Worm (Caenorhabditis elegans): ENCODE data around the gene F07G11.1.

Gene F07G11.1

DNA sequence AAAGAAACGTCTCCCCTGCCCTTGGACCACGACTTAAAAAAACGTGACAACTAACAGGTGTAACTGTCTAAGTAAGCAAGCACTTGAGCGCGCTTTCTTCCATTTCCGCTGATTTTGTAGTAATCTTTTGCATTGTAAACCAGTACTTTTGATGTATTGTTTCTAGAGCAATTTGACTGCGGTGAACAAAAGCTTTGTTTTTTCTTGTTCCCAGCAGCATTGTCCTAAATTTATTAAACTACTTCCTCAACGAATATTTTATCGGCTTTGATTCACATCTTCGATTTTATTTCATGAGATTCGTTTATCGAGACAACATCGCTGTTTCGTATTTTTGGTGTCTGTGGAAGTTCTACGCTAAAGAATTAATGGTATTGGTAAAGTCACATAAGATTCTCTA is 18.5 kb upstream of the F07G11.1 start, which contains the start of gene C13A2.1:
Gene C13A2.1 (plus strand): TSS at position 301 of the 400 bp plus-strand sequence.
- TF ChIP-seq chd-7 (tag; optimal IDR thresholded peaks at IDR 0.05) = no peak
- no peak for TF ChIP-seq pha-4 (tag; optimal IDR thresholded peaks at IDR 0.05)
- TF ChIP-seq madf-3 (GFP tag; IDR thresholded peaks at IDR 0.05) = no peak
- TF ChIP-seq rcor-1 (GFP tag; IDR thresholded peaks at IDR 0.05) = no peak
- TF ChIP-seq nhr-179 (tag; optimal IDR thresholded peaks at IDR 0.05) = no peak
- TF ChIP-seq ceh-40 (GFP tag; IDR thresholded peaks at IDR 0.05) = no peak
- no peak for TF ChIP-seq F22D6.2 (tag; optimal IDR thresholded peaks at IDR 0.05)
- no peak for TF ChIP-seq lag-1 (GFP tag; IDR thresholded peaks at IDR 0.05)
- no peak for TF ChIP-seq Y67H2A.10 (GFP tag; conservative IDR thresholded peaks at IDR 0.05)
- no peak for TF ChIP-seq madf-8 (GFP tag; conservative IDR thresholded peaks at IDR 0.05)
- no peak for TF ChIP-seq atf-7 (tag; optimal IDR thresholded peaks at IDR 0.05)
- no peak for TF ChIP-seq snpc-4 (GFP tag; optimal IDR thresholded peaks at IDR 0.05)
- TF ChIP-seq snpc-4 (tag; optimal IDR thresholded peaks at IDR 0.05) = no peak

ce11 chrV:7295270-7295669 is 11.9 kb upstream of the F07G11.1 start, which contains the start of gene F07G11.4:
Gene F07G11.4 (minus strand): TSS chrV:7295370.
- no peak for TF ChIP-seq ceh-27 (GFP tag; optimal IDR thresholded peaks at IDR 0.05)
- TF ChIP-seq nfya-2 (GFP tag; IDR thresholded peaks at IDR 0.05) = no peak
- no peak for TF ChIP-seq hlh-12 (tag; optimal IDR thresholded peaks at IDR 0.05)
- no peak for TF ChIP-seq bed-1 (GFP tag; IDR thresholded peaks at IDR 0.05)
- no peak for TF ChIP-seq nhr-179 (tag; optimal IDR thresholded peaks at IDR 0.05)
- no peak for TF ChIP-seq C17E4.6 (GFP tag; IDR thresholded peaks at IDR 0.05)
- TF ChIP-seq chd-7 (tag; optimal IDR thresholded peaks at IDR 0.05) = no peak
- no peak for TF ChIP-seq F23B12.7 (tag; optimal IDR thresholded peaks at IDR 0.05; ENCODE audit: insufficient read depth)
- no peak for TF ChIP-seq B0035.1 (tag; optimal IDR thresholded peaks at IDR 0.05)

DNA sequence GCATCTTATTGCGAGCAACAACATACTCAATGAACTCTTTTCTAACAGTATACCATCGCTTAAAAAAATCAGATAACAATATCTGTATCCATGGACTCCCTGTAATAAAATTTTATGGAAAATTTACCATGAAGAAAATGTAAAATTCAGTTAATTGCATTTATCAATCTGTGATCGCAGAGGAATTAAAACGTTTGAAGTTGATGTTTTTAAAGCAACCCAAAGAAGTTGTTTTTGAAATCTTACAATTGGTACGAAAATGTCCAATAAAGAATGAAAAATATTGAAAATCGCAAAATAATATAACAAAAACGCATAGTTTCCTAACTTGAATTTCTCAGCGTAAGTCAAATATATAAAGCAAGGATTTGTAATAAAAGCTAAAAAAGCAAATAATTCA is 9.9 kb upstream of the F07G11.1 start, which contains the start of gene srj-32:
Gene srj-32 (minus strand): TSS at position 101 of the 400 bp plus-strand sequence.
- TF ChIP-seq nhr-80 (tag; optimal IDR thresholded peaks at IDR 0.05) (no peak), dox-1 (GFP tag; IDR thresholded peaks at IDR 0.05) (no peak), ztf-22 (GFP tag; optimal IDR thresholded peaks at IDR 0.05) (no peak), ceh-79 (tag; optimal IDR thresholded peaks at IDR 0.05) (no peak), lir-1 (GFP tag; conservative IDR thresholded peaks at IDR 0.05) (no peak), mcd-1 (GFP tag; IDR thresholded peaks at IDR 0.05) (no peak), pha-4 (tag; optimal IDR thresholded peaks at IDR 0.05) (no peak), lsl-1 (GFP tag; optimal IDR thresholded peaks at IDR 0.05) (no peak), madf-3 (GFP tag; IDR thresholded peaks at IDR 0.05) (no peak), F22D6.2 (tag; optimal IDR thresholded peaks at IDR 0.05) (no peak), ztf-28 (GFP tag; IDR thresholded peaks at IDR 0.05) (no peak), madf-6 (GFP tag; IDR thresholded peaks at IDR 0.05) (no peak), lag-1 (GFP tag; IDR thresholded peaks at IDR 0.05) (no peak), F23B12.7 (tag; optimal IDR thresholded peaks at IDR 0.05; ENCODE audit: insufficient read depth) (no peak), egl-44 (GFP tag; IDR thresholded peaks at IDR 0.05) (no peak), rcor-1 (GFP tag; IDR thresholded peaks at IDR 0.05) (no peak), nhr-27 (tag; optimal IDR thresholded peaks at IDR 0.05) (no peak), C06A6.2 (GFP tag; conservative IDR thresholded peaks at IDR 0.05) (no peak)

DNA sequence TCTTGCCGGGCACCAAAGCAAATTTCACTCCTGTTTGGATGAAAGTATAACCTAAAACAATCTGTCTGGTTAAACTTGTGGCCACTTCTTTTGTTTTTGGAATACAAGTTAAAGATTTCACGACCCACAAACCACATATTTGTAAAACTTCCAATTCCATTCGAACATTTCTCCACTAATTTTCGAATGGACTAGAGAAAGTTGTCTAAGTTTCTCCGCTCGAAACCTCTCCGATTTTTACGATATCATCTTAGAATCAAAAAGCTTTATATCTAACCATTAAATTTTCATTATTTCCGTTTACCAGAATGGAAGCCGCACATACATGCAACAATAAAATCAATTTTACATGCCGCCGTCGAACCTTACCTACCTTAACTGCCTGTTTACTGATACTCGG is 8.7 kb upstream of the F07G11.1 start, which contains the start of gene F07G11.3:
Gene F07G11.3 (plus strand): TSS at position 301 of the 400 bp plus-strand sequence.
- TF ChIP-seq lag-1 (GFP tag; IDR thresholded peaks at IDR 0.05) = no peak
- TF ChIP-seq let-526 (GFP tag; IDR thresholded peaks at IDR 0.05) = no peak
- TF ChIP-seq Y95B8A.8 (GFP tag; IDR thresholded peaks at IDR 0.05) = no peak
- no peak for TF ChIP-seq ZK185.1 (tag; optimal IDR thresholded peaks at IDR 0.05; ENCODE audit: poor library complexity, severe bottlenecking)
- no peak for TF ChIP-seq efl-1 (GFP tag; optimal IDR thresholded peaks at IDR 0.05)
- TF ChIP-seq F52B5.7 (tag; optimal IDR thresholded peaks at IDR 0.05) = no peak
- TF ChIP-seq pbrm-1 (GFP tag; IDR thresholded peaks at IDR 0.05) = no peak
- no peak for TF ChIP-seq attf-6 (GFP tag; IDR thresholded peaks at IDR 0.05)
- TF ChIP-seq lir-1 (GFP tag; conservative IDR thresholded peaks at IDR 0.05) = no peak
- no peak for TF ChIP-seq sdz-38 (tag; optimal IDR thresholded peaks at IDR 0.05)
- TF ChIP-seq nhr-27 (tag; optimal IDR thresholded peaks at IDR 0.05) = no peak
- TF ChIP-seq lin-40 (tag; optimal IDR thresholded peaks at IDR 0.05) = no peak

All from whole organism, young adult.